Worm (Caenorhabditis elegans) whole organism, L4/young adult: ENCODE measurements around the gene gop-1.
A peak's percentile ranks its signal among the peaks of the same experiment; 100 is the strongest.

Experiments used
- W03F9.2 ChIP-seq: fragments of 150-350 bp; optimal IDR thresholded peaks from 2 replicates; lab custom pipeline; 2014; ENCODE audit warnings: missing biosample characterization, missing genetic modification characterization
- dao-5 ChIP-seq: sonication (generic microtip); optimal IDR thresholded peaks from 2 replicates; lab custom pipeline; 2016; ENCODE audit warnings: missing genotype, missing genetic modification characterization, moderate library complexity, missing compliant biosample characterization
- him-1 ChIP-seq: sonication (generic microtip); optimal IDR thresholded peaks from 2 replicates; lab custom pipeline; 2016; ENCODE audit warnings: missing genotype, missing genetic modification reagents, missing genetic modification characterization, missing compliant biosample characterization

The gop-1 gene

ce11 chrIII:5294867-5295266, 40.6 kb downstream of the gop-1 start:
- TF ChIP-seq him-1 (tag; lab: Kevin White, UChicago) (peak; percentile 67), W03F9.2 (tag; lab: Kevin White, UChicago) (no peak), dao-5 (peak; percentile 73)

- TF ChIP-seq dao-5, result no peak
- TF ChIP-seq W03F9.2 (tag; lab: Kevin White, UChicago), result no peak
- no peak for TF ChIP-seq him-1 (tag; lab: Kevin White, UChicago)
Measured at ce11 chrIII:5301786-5302268, 47.6 kb downstream of the gop-1 start, which contains the start of the genes T15B12.2 and F52C9.5. Gene T15B12.2, minus strand, starts transcription at chrIII:5301886. Gene F52C9.5, plus strand, starts transcription at chrIII:5302218.

DNA sequence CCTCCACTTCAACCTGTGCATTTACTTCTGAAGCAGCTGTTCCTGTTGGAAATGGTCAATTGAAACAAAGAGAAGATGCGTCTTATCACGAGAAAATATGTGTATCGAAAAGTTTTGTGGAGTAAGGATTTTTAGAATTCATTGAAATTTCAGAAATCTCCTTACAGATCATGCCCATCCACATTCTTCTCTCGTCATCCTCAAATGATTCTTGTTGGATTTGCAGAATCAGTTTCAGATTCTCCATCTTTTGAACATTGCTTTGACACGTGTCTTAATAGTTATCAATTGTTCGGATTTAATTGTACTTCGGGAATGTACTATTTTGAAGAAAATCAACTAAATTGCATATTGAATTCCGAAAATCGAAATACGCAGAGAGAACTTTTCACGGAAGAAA, 49.8 kb downstream of the gop-1 start:
- TF ChIP-seq W03F9.2 (tag; lab: Kevin White, UChicago), result no peak

ce11 chrIII:5305725-5306124, 51.5 kb downstream of the gop-1 start:
- TF ChIP-seq W03F9.2 (tag; lab: Kevin White, UChicago) (peak; percentile 23), him-1 (tag; lab: Kevin White, UChicago) (peak; percentile 53), dao-5 (peak; percentile 66)

DNA sequence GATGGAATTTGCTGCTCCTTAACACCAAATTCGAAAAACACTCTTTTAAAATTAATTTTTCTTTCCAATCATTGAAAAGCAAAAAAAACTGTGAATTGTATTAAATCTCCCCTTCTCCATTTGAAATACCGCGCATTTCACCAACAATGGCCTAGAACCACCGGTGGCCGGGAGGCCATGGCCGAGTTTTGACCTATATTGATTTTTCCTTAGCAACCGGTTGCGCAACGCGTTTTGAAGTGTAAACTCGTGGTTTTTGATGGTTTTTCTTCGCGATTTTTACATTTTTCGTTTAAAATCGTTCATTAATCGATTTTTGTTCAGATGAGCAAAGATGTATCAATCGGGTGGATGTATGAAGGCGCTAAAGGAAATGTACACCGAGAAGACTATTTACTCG, 54.0 kb downstream of the gop-1 start, which contains the start of gene mog-3:
TSS of gene mog-3 (plus strand) at position 319 of the 400 bp plus-strand sequence.
- TF ChIP-seq W03F9.2 (tag; lab: Kevin White, UChicago) (no peak), dao-5 (no peak), him-1 (tag; lab: Kevin White, UChicago) (no peak)
